Worm (Caenorhabditis elegans): ENCODE results near the gene Y68A4A.10.

ce11 chrV:17154944-17155343 lies 47.0 kb upstream of the Y68A4A.10 start:
- TF ChIP-seq bed-1 (GFP tag; IDR thresholded peaks at IDR 0.05) (no peak), B0035.1 (tag; optimal IDR thresholded peaks at IDR 0.05) (no peak), nfya-1 (tag; optimal IDR thresholded peaks at IDR 0.05; ENCODE audit: borderline replicate concordance, insufficient read depth) (no peak), him-1 (tag; optimal IDR thresholded peaks at IDR 0.05) (no peak), somi-1 (GFP tag; optimal IDR thresholded peaks at IDR 0.05) (no peak), atf-7 (tag; optimal IDR thresholded peaks at IDR 0.05) (no peak), C17E4.6 (GFP tag; IDR thresholded peaks at IDR 0.05) (no peak), F49E8.2 (tag; optimal IDR thresholded peaks at IDR 0.05; ENCODE audit: insufficient read depth) (no peak), snpc-4 (GFP tag; optimal IDR thresholded peaks at IDR 0.05) (no peak), snpc-4 (tag; optimal IDR thresholded peaks at IDR 0.05) (no peak), B0336.3 (GFP tag; IDR thresholded peaks at IDR 0.05) (no peak), ztf-22 (GFP tag; optimal IDR thresholded peaks at IDR 0.05) (no peak), ama-1 (optimal IDR thresholded peaks at IDR 0.05) (no peak), ama-1 (GFP tag; optimal IDR thresholded peaks at IDR 0.05) (no peak), ekl-4 (GFP tag; IDR thresholded peaks at IDR 0.05) (no peak)
